Worm (Caenorhabditis elegans) whole organism, L1 larva: ENCODE results near the gene vdac-1.

Source experiments
- C16A3.4 ChIP-seq: fragments of 150-350 bp; optimal IDR thresholded peaks from 2 replicates; lab custom pipeline; 2014; ENCODE audit warnings: missing biosample characterization, missing genetic modification characterization
- ceh-90 ChIP-seq: sonication (generic microtip); optimal IDR thresholded peaks from 2 replicates; lab custom pipeline; 2016; ENCODE audit warnings: missing genetic modification characterization, missing compliant biosample characterization
- ces-1 ChIP-seq: fragments of 150-350 bp; optimal IDR thresholded peaks from 2 replicates; lab custom pipeline; 2014; ENCODE audit warnings: missing biosample characterization, missing genetic modification reagents, missing genetic modification characterization
- elt-3 ChIP-seq, 6 experiments: fragments of 150-350 bp in 1 of 6; sonication (generic microtip); optimal IDR thresholded peaks; 2 replicates each; lab custom pipeline; 2017 to 2018; ENCODE audit warnings: missing biosample characterization in 6 of 6, missing genetic modification characterization in 6 of 6, inconsistent platforms in 1 of 6
- isw-1 ChIP-seq: fragments of 200-800 bp; sonication (Bioruptor generic); IDR thresholded peaks from 2 replicates; pipeline ENCODE4 v1.3.6; 2022; ENCODE audit warnings: missing genetic modification characterization, missing compliant biosample characterization
- lin-39 ChIP-seq: fragments of 150-350 bp; optimal IDR thresholded peaks from 2 replicates; lab custom pipeline; 2014; ENCODE audit warnings: missing biosample characterization, missing genetic modification reagents, missing genetic modification characterization
- nhr-11 ChIP-seq: fragments of 150-350 bp; optimal IDR thresholded peaks from 2 replicates; lab custom pipeline; 2014; ENCODE audit warnings: missing biosample characterization, missing genetic modification characterization
- nhr-19 ChIP-seq: fragments of 200-800 bp; sonication (Bioruptor generic); conservative IDR thresholded peaks from 2 replicates; pipeline ENCODE4 v1.3.6; 2022; ENCODE audit warnings: missing genetic modification characterization, missing compliant biosample characterization
- sox-4 ChIP-seq: sonication (generic microtip); optimal IDR thresholded peaks from 2 replicates; lab custom pipeline; 2016; ENCODE audit warnings: missing genetic modification characterization, missing compliant biosample characterization
- zag-1 ChIP-seq: fragments of 150-350 bp; optimal IDR thresholded peaks from 2 replicates; lab custom pipeline; 2014; ENCODE audit warnings: missing biosample characterization, missing genetic modification characterization

ce11 chrIV:7512617-7513233, 5.0 kb upstream of the vdac-1 start, which contains the start of the genes plc-4 and R05G6.4:
- TF ChIP-seq sox-4 (tag; lab: Kevin White, UChicago) (no peak), elt-3 (tag; optimal IDR thresholded peaks at IDR 0.05; lab: Kevin White, UChicago) (peak in 2 of 6 experiments; percentile 3 to 52), ceh-90 (tag; lab: Kevin White, UChicago) (no peak), nhr-11 (tag; lab: Kevin White, UChicago) (no peak), isw-1 (GFP tag; lab: Robert Waterston, UW) (no peak), zag-1 (no peak), ces-1 (GFP tag; lab: Kevin White, UChicago) (no peak), lin-39 (no peak), nhr-19 (GFP tag; lab: Robert Waterston, UW) (peak; percentile 13; the same call in 1 of the 2 replicates), C16A3.4 (peak; percentile 60)
